Fruit fly (Drosophila melanogaster): ENCODE measurements around the gene form3.

DNA sequence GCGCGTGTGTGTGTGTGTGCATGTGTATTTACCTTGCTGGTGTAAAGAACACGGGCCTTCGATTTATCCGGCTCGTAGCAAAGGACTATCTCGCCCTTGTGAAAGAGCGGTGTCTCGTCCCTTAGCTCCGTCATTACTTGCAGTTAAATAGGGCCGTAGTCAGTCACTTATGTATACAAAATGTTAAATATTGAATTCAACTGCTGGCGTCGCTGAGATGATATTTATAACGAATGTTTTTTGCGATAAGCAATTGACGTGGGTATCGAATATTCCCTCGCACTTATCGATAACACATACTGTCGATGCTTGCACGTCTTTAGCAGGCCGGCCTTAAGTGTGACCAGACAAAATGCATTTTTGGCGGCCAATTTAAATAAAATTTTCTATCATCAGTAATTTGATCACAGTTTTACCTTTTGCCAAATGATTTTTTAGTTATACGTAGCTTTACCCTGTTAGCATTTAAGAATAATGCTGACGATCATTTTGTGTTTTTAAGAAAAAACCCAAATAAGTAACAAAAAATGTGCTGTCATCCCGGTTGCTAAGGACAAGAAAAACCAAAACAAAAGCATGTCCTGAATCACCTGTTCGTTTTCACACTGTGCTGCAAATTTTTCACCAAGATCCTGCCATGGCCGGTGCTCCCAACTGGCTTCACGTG lies 30.8 kb downstream of the form3 start, which contains the start of the genes msl-3 and BBS1:
- no peak for TF ChIP-seq cic (GFP tag; optimal IDR thresholded peaks at IDR 0.05)
- no peak for TF ChIP-seq Crg-1 (GFP tag; optimal IDR thresholded peaks at IDR 0.05)
- no peak for TF ChIP-seq CG12768 (GFP tag; optimal IDR thresholded peaks at IDR 0.05)
- no peak for TF ChIP-seq CG33017 (tag; optimal IDR thresholded peaks at IDR 0.05)
- TF ChIP-seq kay (GFP tag; ENCODE audit: borderline replicate concordance), result no peak
- no peak for TF ChIP-seq CG7101 (tag; optimal IDR thresholded peaks at IDR 0.05)
- TF ChIP-seq CG7045 (GFP tag; optimal IDR thresholded peaks at IDR 0.05), result no peak
- TF ChIP-seq CG14711 (tag; optimal IDR thresholded peaks at IDR 0.05), result no peak
- no peak for TF ChIP-seq CG5204 (GFP tag; optimal IDR thresholded peaks at IDR 0.05)
- TF ChIP-seq Hr96 (GFP tag; optimal IDR thresholded peaks at IDR 0.05), result no peak
- TF ChIP-seq CG1620 (GFP tag; optimal IDR thresholded peaks at IDR 0.05), result no peak
- TF ChIP-seq pad (GFP tag; optimal IDR thresholded peaks at IDR 0.05), result no peak
